Fruit fly (Drosophila melanogaster) whole organism: ENCODE results near the gene Obp83cd.

ENCODE experiments used
- CG8478 ChIP-seq: fragments of >200 bp; optimal IDR thresholded peaks from 2 replicates; lab custom pipeline; 2018; ENCODE audit warnings: inconsistent platforms
- Dll ChIP-seq: fragments of >200 bp; optimal IDR thresholded peaks from 2 replicates; lab custom pipeline; 2017
- EcR ChIP-seq, 2 experiments: fragments of >200 bp; optimal IDR thresholded peaks; 2 replicates each; lab custom pipeline; 2017; ENCODE audit warnings: missing biosample characterization in 2 of 2, missing genetic modification characterization in 2 of 2, missing genetic modification reagents in 2 of 2
- pan ChIP-seq: fragments of >200 bp; optimal IDR thresholded peaks from 2 replicates; lab custom pipeline; 2017
- psq ChIP-seq: fragments of >200 bp; optimal IDR thresholded peaks from 2 replicates; lab custom pipeline; 2017
- usp ChIP-seq: fragments of >200 bp; optimal IDR thresholded peaks from 2 replicates; lab custom pipeline; 2017; ENCODE audit warnings: missing biosample characterization, missing genetic modification characterization, mixed read lengths

The Obp83cd gene

dm6 chr3R:6107792-6108191 lies at the start of gene Obp83cd:
TSS of gene Obp83cd (plus strand) at chr3R:6108134.
- TF ChIP-seq psq (lab: Kevin White, UChicago) = no peak
- no peak for TF ChIP-seq EcR (GFP tag; optimal IDR thresholded peaks at IDR 0.05; lab: Kevin White, UChicago)
- no peak for TF ChIP-seq CG8478

- no peak for TF ChIP-seq CG8478
- TF ChIP-seq pan = no peak
- no peak for TF ChIP-seq Dll (lab: Kevin White, UChicago)
- TF ChIP-seq psq (lab: Kevin White, UChicago) = no peak
- no peak for TF ChIP-seq usp (GFP tag; lab: Kevin White, UChicago)
These were observed 29.8 kb upstream of the Obp83cd start, which contains the start of gene Or83c for dm6 chr3R:6078183-6078582. TSS of gene Or83c (minus strand) at chr3R:6078283.

- no peak for TF ChIP-seq EcR (GFP tag; optimal IDR thresholded peaks at IDR 0.05; lab: Kevin White, UChicago)
- no peak for TF ChIP-seq Dll (lab: Kevin White, UChicago)
- TF ChIP-seq psq (lab: Kevin White, UChicago) = no peak
- no peak for TF ChIP-seq usp (GFP tag; lab: Kevin White, UChicago)
- TF ChIP-seq pan = no peak
- no peak for TF ChIP-seq CG8478
These were observed 25.8 kb upstream of the Obp83cd start for dm6 chr3R:6082132-6082531.

- no peak for TF ChIP-seq usp (GFP tag; lab: Kevin White, UChicago)
- TF ChIP-seq pan = no peak
- no peak for TF ChIP-seq EcR (GFP tag; optimal IDR thresholded peaks at IDR 0.05; lab: Kevin White, UChicago)
- TF ChIP-seq psq (lab: Kevin White, UChicago) = no peak
- no peak for TF ChIP-seq CG8478
- TF ChIP-seq Dll (lab: Kevin White, UChicago) = no peak
These were observed 10.9 kb upstream of the Obp83cd start for dm6 chr3R:6097042-6097441.

dm6 chr3R:6098320-6098719 lies 9.6 kb upstream of the Obp83cd start:
- TF ChIP-seq usp (GFP tag; lab: Kevin White, UChicago) = no peak
- TF ChIP-seq Dll (lab: Kevin White, UChicago) = no peak
- no peak for TF ChIP-seq pan
- no peak for TF ChIP-seq CG8478
- no peak for TF ChIP-seq psq (lab: Kevin White, UChicago)

dm6 chr3R:6100764-6101163 lies 7.2 kb upstream of the Obp83cd start, which contains the start of gene Gasp:
TSS of gene Gasp (minus strand) at chr3R:6100887.
- TF ChIP-seq Dll (lab: Kevin White, UChicago) (no peak), pan (no peak), EcR (GFP tag; optimal IDR thresholded peaks at IDR 0.05; lab: Kevin White, UChicago) (no peak), psq (lab: Kevin White, UChicago) (no peak), usp (GFP tag; lab: Kevin White, UChicago) (no peak), CG8478 (no peak)

dm6 chr3R:6102318-6102717 lies 5.6 kb upstream of the Obp83cd start:
- no peak for TF ChIP-seq Dll (lab: Kevin White, UChicago)
- no peak for TF ChIP-seq usp (GFP tag; lab: Kevin White, UChicago)
- TF ChIP-seq CG8478 = no peak
- TF ChIP-seq EcR (GFP tag; optimal IDR thresholded peaks at IDR 0.05; lab: Kevin White, UChicago) = no peak
- TF ChIP-seq psq (lab: Kevin White, UChicago) = no peak

dm6 chr3R:6102726-6103125 lies 5.2 kb upstream of the Obp83cd start:
- no peak for TF ChIP-seq EcR (GFP tag; optimal IDR thresholded peaks at IDR 0.05; lab: Kevin White, UChicago)
- TF ChIP-seq Dll (lab: Kevin White, UChicago) = no peak
- no peak for TF ChIP-seq pan
- no peak for TF ChIP-seq psq (lab: Kevin White, UChicago)
- TF ChIP-seq CG8478 = no peak
- no peak for TF ChIP-seq usp (GFP tag; lab: Kevin White, UChicago)

- TF ChIP-seq Dll (lab: Kevin White, UChicago) = no peak
- TF ChIP-seq CG8478 = no peak
- no peak for TF ChIP-seq usp (GFP tag; lab: Kevin White, UChicago)
- TF ChIP-seq psq (lab: Kevin White, UChicago) = no peak
- TF ChIP-seq EcR (GFP tag; optimal IDR thresholded peaks at IDR 0.05; lab: Kevin White, UChicago) = no peak
- no peak for TF ChIP-seq pan
These were observed 2.8 kb upstream of the Obp83cd start for dm6 chr3R:6105160-6105559.

dm6 chr3R:6106711-6107110 lies 1.2 kb upstream of the Obp83cd start:
- TF ChIP-seq usp (GFP tag; lab: Kevin White, UChicago) (no peak), EcR (GFP tag; optimal IDR thresholded peaks at IDR 0.05; lab: Kevin White, UChicago) (no peak), Dll (lab: Kevin White, UChicago) (no peak), psq (lab: Kevin White, UChicago) (no peak), CG8478 (no peak), pan (no peak)

- TF ChIP-seq CG8478 (no peak), psq (lab: Kevin White, UChicago) (no peak), usp (GFP tag; lab: Kevin White, UChicago) (no peak), pan (no peak)
These were observed 581 bp upstream of the Obp83cd start for dm6 chr3R:6107353-6107752.

- TF ChIP-seq CG8478 = no peak
- TF ChIP-seq EcR (GFP tag; optimal IDR thresholded peaks at IDR 0.05; lab: Kevin White, UChicago) = peak in 1 of 2 experiments; percentile 52
These were observed 3.0 kb downstream of the Obp83cd start, which contains the start of gene Obp83ef for dm6 chr3R:6110916-6111315. TSS of gene Obp83ef (minus strand) at chr3R:6111034.

dm6 chr3R:6112252-6112995 lies 4.5 kb downstream of the Obp83cd start, which contains the start of gene Obp83g:
TSS of gene Obp83g (minus strand) at chr3R:6112302.
- TF ChIP-seq Dll (lab: Kevin White, UChicago) (peak; percentile 46), CG8478 (no peak), psq (lab: Kevin White, UChicago) (no peak)
